Worm (Caenorhabditis elegans) whole organism, late embryonic: ENCODE results near the gene fipr-14.

Experiments used
- C08G9.2 ChIP-seq: sonication (generic microtip); optimal IDR thresholded peaks from 2 replicates; lab custom pipeline; 2016; ENCODE audit warnings: mild to moderate bottlenecking, missing genetic modification characterization, moderate library complexity, missing compliant biosample characterization
- F13H6.1 ChIP-seq: sonication (generic microtip); optimal IDR thresholded peaks from 2 replicates; lab custom pipeline; 2016; ENCODE audit warnings: missing genetic modification characterization, missing compliant biosample characterization
- K02D7.2 ChIP-seq: sonication (generic microtip); optimal IDR thresholded peaks from 2 replicates; lab custom pipeline; 2017; ENCODE audit warnings: mild to moderate bottlenecking, missing genetic modification characterization, missing compliant biosample characterization
- T23F11.4 ChIP-seq: fragments of 200-800 bp; sonication (Bioruptor generic); optimal IDR thresholded peaks from 2 replicates; lab custom pipeline; 2018; ENCODE audit warnings: mild to moderate bottlenecking, missing genetic modification characterization, missing compliant biosample characterization
- Y22D7AL.16 ChIP-seq: sonication (generic microtip); optimal IDR thresholded peaks from 2 replicates; lab custom pipeline; 2016; ENCODE audit warnings: missing genetic modification characterization, missing compliant biosample characterization
- ahr-1 ChIP-seq: sonication (generic microtip); optimal IDR thresholded peaks from 2 replicates; lab custom pipeline; 2016; ENCODE audit warnings: missing genetic modification characterization, missing compliant biosample characterization
- ama-1 ChIP-seq: fragments of 150-350 bp; optimal IDR thresholded peaks from 2 replicates; lab custom pipeline; 2014
- ceh-14 ChIP-seq: sonication (generic microtip); optimal IDR thresholded peaks from 2 replicates; lab custom pipeline; 2016; ENCODE audit warnings: missing genotype, missing genetic modification characterization, missing compliant biosample characterization
- ceh-18 ChIP-seq: sonication (generic microtip); optimal IDR thresholded peaks from 2 replicates; lab custom pipeline; 2016; ENCODE audit warnings: missing genetic modification characterization, missing compliant biosample characterization
- ceh-19 ChIP-seq: fragments of 200-800 bp; sonication (Bioruptor generic); optimal IDR thresholded peaks from 2 replicates; lab custom pipeline; 2018; ENCODE audit warnings: mild to moderate bottlenecking, missing genetic modification characterization, missing compliant biosample characterization
- ceh-2 ChIP-seq: sonication (generic microtip); optimal IDR thresholded peaks from 2 replicates; lab custom pipeline; 2016; ENCODE audit warnings: missing genotype, missing genetic modification characterization, missing compliant biosample characterization
- ceh-22 ChIP-seq: sonication (generic microtip); optimal IDR thresholded peaks from 2 replicates; lab custom pipeline; 2017; ENCODE audit warnings: missing biosample characterization, missing genetic modification characterization
- ceh-24 ChIP-seq: sonication (generic microtip); optimal IDR thresholded peaks from 2 replicates; lab custom pipeline; 2016; ENCODE audit warnings: mild to moderate bottlenecking, missing genetic modification characterization, missing compliant biosample characterization
- ceh-34 ChIP-seq: sonication (generic microtip); optimal IDR thresholded peaks from 2 replicates; lab custom pipeline; 2016; ENCODE audit warnings: mild to moderate bottlenecking, missing genetic modification characterization, missing compliant biosample characterization
- ceh-48 ChIP-seq: sonication (generic microtip); optimal IDR thresholded peaks from 2 replicates; lab custom pipeline; 2016; ENCODE audit warnings: missing genetic modification characterization, inconsistent platforms, missing compliant biosample characterization
- ceh-6 ChIP-seq: fragments of 200-800 bp; sonication (Bioruptor generic); optimal IDR thresholded peaks from 2 replicates; lab custom pipeline; 2018; ENCODE audit warnings: mild to moderate bottlenecking, missing genetic modification characterization, missing compliant biosample characterization
- ceh-9 ChIP-seq: sonication (generic microtip); optimal IDR thresholded peaks from 2 replicates; lab custom pipeline; 2016; ENCODE audit warnings: mild to moderate bottlenecking, missing genetic modification characterization, inconsistent platforms, missing compliant biosample characterization
- elt-4 ChIP-seq: sonication (generic microtip); optimal IDR thresholded peaks from 2 replicates; lab custom pipeline; 2016; ENCODE audit warnings: missing genetic modification characterization, missing compliant biosample characterization
- fkh-10 ChIP-seq: fragments of 150-350 bp; optimal IDR thresholded peaks from 2 replicates; lab custom pipeline; 2014; ENCODE audit warnings: missing biosample characterization, missing genetic modification reagents, missing genetic modification characterization
- fkh-6 ChIP-seq: sonication (generic microtip); optimal IDR thresholded peaks from 2 replicates; lab custom pipeline; 2016; ENCODE audit warnings: missing genetic modification characterization, missing compliant biosample characterization
- hlh-13 ChIP-seq: fragments of 200-800 bp; sonication (Bioruptor generic); optimal IDR thresholded peaks from 2 replicates; lab custom pipeline; 2018; ENCODE audit warnings: mild to moderate bottlenecking, missing genetic modification characterization, missing compliant biosample characterization
- hlh-15 ChIP-seq: sonication (generic microtip); optimal IDR thresholded peaks from 2 replicates; lab custom pipeline; 2016; ENCODE audit warnings: missing genetic modification characterization, missing compliant biosample characterization
- hlh-30 ChIP-seq: sonication (generic microtip); optimal IDR thresholded peaks from 2 replicates; lab custom pipeline; 2017; ENCODE audit warnings: antibody characterized with exemption, missing genetic modification characterization, missing compliant biosample characterization; ENCODE audit not compliant: insufficient read depth
- hlh-6 ChIP-seq: sonication (generic microtip); optimal IDR thresholded peaks from 2 replicates; lab custom pipeline; 2016; ENCODE audit warnings: missing genotype, missing genetic modification characterization, missing compliant biosample characterization
- hlh-8 ChIP-seq: sonication (generic microtip); optimal IDR thresholded peaks from 2 replicates; lab custom pipeline; 2016; ENCODE audit warnings: missing genotype, missing genetic modification characterization, missing compliant biosample characterization
- lin-11 ChIP-seq: fragments of 200-800 bp; sonication (Bioruptor generic); optimal IDR thresholded peaks from 2 replicates; lab custom pipeline; 2018; ENCODE audit warnings: mild to moderate bottlenecking, missing genetic modification characterization, missing compliant biosample characterization
- nfya-1 ChIP-seq: sonication (generic microtip); optimal IDR thresholded peaks from 2 replicates; lab custom pipeline; 2017; ENCODE audit warnings: missing genetic modification characterization, mild to moderate bottlenecking, missing compliant biosample characterization, antibody characterized with exemption, moderate library complexity
- nhr-232 ChIP-seq: sonication (generic microtip); optimal IDR thresholded peaks from 2 replicates; lab custom pipeline; 2016; ENCODE audit warnings: missing genetic modification characterization, missing compliant biosample characterization
- odd-2 ChIP-seq: sonication (generic microtip); optimal IDR thresholded peaks from 2 replicates; lab custom pipeline; 2017; ENCODE audit warnings: antibody characterized with exemption, mild to moderate bottlenecking, missing genetic modification characterization, missing compliant biosample characterization
- pat-9 ChIP-seq: fragments of 200-800 bp; sonication (Bioruptor generic); optimal IDR thresholded peaks from 2 replicates; lab custom pipeline; 2018; ENCODE audit warnings: mild to moderate bottlenecking, missing genetic modification characterization, moderate library complexity, missing compliant biosample characterization
- pax-1 ChIP-seq: fragments of 150-350 bp; optimal IDR thresholded peaks from 2 replicates; lab custom pipeline; 2014; ENCODE audit warnings: missing biosample characterization, missing genetic modification characterization
- pha-4 ChIP-seq: fragments of 150-350 bp; optimal IDR thresholded peaks from 2 replicates; lab custom pipeline; 2018; ENCODE audit warnings: missing biosample characterization, missing genetic modification reagents, missing genetic modification characterization
- pqm-1 ChIP-seq: sonication (generic microtip); optimal IDR thresholded peaks from 2 replicates; lab custom pipeline; 2016; ENCODE audit warnings: missing genetic modification characterization, missing compliant biosample characterization
- ref-2 ChIP-seq: sonication (generic microtip); optimal IDR thresholded peaks from 2 replicates; lab custom pipeline; 2016; ENCODE audit warnings: missing genetic modification characterization, missing compliant biosample characterization
- rnt-1 ChIP-seq: sonication (generic microtip); optimal IDR thresholded peaks from 2 replicates; lab custom pipeline; 2016; ENCODE audit warnings: missing genetic modification characterization, missing compliant biosample characterization
- sdc-2 ChIP-seq: sonication (generic microtip); optimal IDR thresholded peaks from 2 replicates; lab custom pipeline; 2016; ENCODE audit warnings: missing genotype, missing genetic modification characterization, missing compliant biosample characterization
- sox-2 ChIP-seq: fragments of 200-800 bp; sonication (Bioruptor generic); IDR thresholded peaks from 2 replicates; pipeline ENCODE4 v1.3.6; 2022; ENCODE audit warnings: missing genetic modification reagents, missing genetic modification characterization, missing compliant biosample characterization
- sox-4 ChIP-seq: sonication (generic microtip); optimal IDR thresholded peaks from 2 replicates; lab custom pipeline; 2017; ENCODE audit warnings: mild to moderate bottlenecking, missing genetic modification characterization, inconsistent platforms, missing compliant biosample characterization
- syd-9 ChIP-seq: sonication (generic microtip); optimal IDR thresholded peaks from 2 replicates; lab custom pipeline; 2016; ENCODE audit warnings: mild to moderate bottlenecking, missing genetic modification characterization, moderate library complexity, missing compliant biosample characterization
- tbx-2 ChIP-seq: sonication (generic microtip); optimal IDR thresholded peaks from 2 replicates; lab custom pipeline; 2016; ENCODE audit warnings: missing genetic modification characterization, missing compliant biosample characterization
- ttx-3 ChIP-seq: sonication (generic microtip); optimal IDR thresholded peaks from 2 replicates; lab custom pipeline; 2016; ENCODE audit warnings: missing genetic modification reagents, missing genetic modification characterization, missing compliant biosample characterization
- unc-55 ChIP-seq: sonication (generic microtip); optimal IDR thresholded peaks from 2 replicates; lab custom pipeline; 2017; ENCODE audit warnings: missing biosample characterization, missing genetic modification reagents, missing genetic modification characterization
- unc-86 ChIP-seq: sonication (generic microtip); optimal IDR thresholded peaks from 2 replicates; lab custom pipeline; 2016; ENCODE audit warnings: missing genetic modification characterization, missing compliant biosample characterization
- zip-5 ChIP-seq: sonication (generic microtip); optimal IDR thresholded peaks from 2 replicates; lab custom pipeline; 2016; ENCODE audit warnings: missing genetic modification characterization, missing compliant biosample characterization

Gene fipr-14

DNA sequence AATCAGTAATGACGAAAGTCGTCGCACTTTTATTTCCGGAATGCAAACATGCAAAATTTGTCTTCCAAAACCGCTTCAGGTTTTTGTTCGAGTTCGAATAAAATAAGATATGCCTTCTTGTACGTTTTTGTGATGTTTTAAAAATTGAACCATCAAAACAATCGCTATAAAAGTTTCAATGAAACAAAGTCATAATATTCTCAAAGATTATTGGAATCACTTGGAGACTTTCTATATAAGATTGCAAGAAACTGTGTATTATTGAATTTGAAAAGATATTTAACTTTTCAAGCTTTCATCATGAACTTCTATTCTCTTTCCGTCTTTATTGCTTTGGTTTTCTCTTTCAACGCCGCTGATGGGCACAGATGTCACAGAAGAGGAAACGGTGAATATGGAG is at the start of gene fipr-14:
fipr-14 (plus strand) TSS at position 301 of the 400 bp plus-strand sequence.
- no peak for TF ChIP-seq T23F11.4 (GFP tag; lab: Kevin White, UChicago)
- no peak for TF ChIP-seq ama-1 (lab: Kevin White, UChicago)
- no peak for TF ChIP-seq pax-1
- TF ChIP-seq sdc-2 (tag; lab: Kevin White, UChicago): no peak
- no peak for TF ChIP-seq sox-4
- TF ChIP-seq hlh-15 (tag; lab: Kevin White, UChicago): no peak
- TF ChIP-seq hlh-13 (GFP tag; lab: Kevin White, UChicago): no peak
- no peak for TF ChIP-seq fkh-6 (tag; lab: Kevin White, UChicago)
- no peak for TF ChIP-seq ttx-3 (tag; lab: Kevin White, UChicago)
- no peak for TF ChIP-seq pqm-1 (tag; lab: Kevin White, UChicago)
- TF ChIP-seq tbx-2 (tag; lab: Kevin White, UChicago): no peak

DNA sequence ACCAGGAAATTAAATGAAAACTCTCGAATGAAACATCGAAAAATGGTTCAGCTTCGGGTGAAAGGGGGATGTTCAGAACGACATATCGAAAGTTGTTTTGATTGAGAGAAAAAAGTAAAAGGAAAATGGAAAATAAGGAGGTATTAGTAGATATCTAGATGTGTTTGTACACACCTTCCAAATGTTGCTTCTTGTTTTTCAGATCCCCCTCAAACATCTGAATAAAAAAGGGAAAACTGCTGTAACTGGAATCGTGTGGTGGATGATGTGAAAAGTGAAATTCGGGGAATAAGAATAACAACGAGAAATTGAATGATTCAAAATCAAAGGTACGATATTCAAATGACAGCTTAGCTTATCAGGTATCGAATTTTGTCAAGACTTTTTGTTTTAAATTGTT is 48.9 kb upstream of the fipr-14 start, which contains the start of gene npax-3:
npax-3 (minus strand) TSS at position 101 of the 400 bp plus-strand sequence.
- no peak for TF ChIP-seq hlh-30 (tag; lab: Kevin White, UChicago)
- no peak for TF ChIP-seq ceh-24 (tag; lab: Kevin White, UChicago)
- TF ChIP-seq ceh-9 (tag; lab: Kevin White, UChicago): no peak
- TF ChIP-seq pqm-1 (tag; lab: Kevin White, UChicago): no peak
- TF ChIP-seq K02D7.2 (tag; lab: Kevin White, UChicago): no peak
- no peak for TF ChIP-seq lin-11
- no peak for TF ChIP-seq pha-4
- no peak for TF ChIP-seq hlh-8
- no peak for TF ChIP-seq nfya-1 (tag; lab: Kevin White, UChicago)
- no peak for TF ChIP-seq F13H6.1
- no peak for TF ChIP-seq ceh-2 (tag; lab: Kevin White, UChicago)
- no peak for TF ChIP-seq elt-4 (tag; lab: Kevin White, UChicago)
- no peak for TF ChIP-seq sox-4
- no peak for TF ChIP-seq odd-2 (tag; lab: Kevin White, UChicago)
- TF ChIP-seq C08G9.2 (tag; lab: Kevin White, UChicago): no peak
- TF ChIP-seq fkh-10 (GFP tag; lab: Kevin White, UChicago): no peak

DNA sequence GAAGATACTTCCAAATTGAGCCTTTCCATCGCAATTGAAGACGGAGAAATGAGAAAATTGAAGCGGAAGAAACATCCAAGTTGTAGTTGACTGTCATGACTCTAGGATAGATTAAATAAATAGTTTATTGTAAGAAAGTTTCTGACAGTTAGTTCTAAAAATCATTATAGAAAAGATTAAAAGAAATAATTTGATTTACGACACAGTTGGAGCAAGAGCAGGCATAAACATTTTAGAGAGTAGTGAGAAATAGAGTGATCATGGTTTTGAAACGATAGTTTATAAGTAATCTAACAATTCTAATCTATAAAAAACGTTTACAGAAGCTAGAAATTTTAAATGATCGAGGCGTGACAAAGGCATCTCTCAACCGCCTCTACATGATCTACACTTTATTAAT is 44.8 kb upstream of the fipr-14 start, which contains the start of gene best-15:
best-15 (minus strand) TSS at position 101 of the 400 bp plus-strand sequence.
- TF ChIP-seq ceh-9 (tag; lab: Kevin White, UChicago): no peak
- no peak for TF ChIP-seq ceh-22
- no peak for TF ChIP-seq sdc-2 (tag; lab: Kevin White, UChicago)
- TF ChIP-seq ceh-18: no peak
- TF ChIP-seq F13H6.1: no peak
- no peak for TF ChIP-seq rnt-1
- no peak for TF ChIP-seq hlh-13 (GFP tag; lab: Kevin White, UChicago)
- TF ChIP-seq ceh-48: no peak
- TF ChIP-seq fkh-6 (tag; lab: Kevin White, UChicago): no peak
- TF ChIP-seq ahr-1 (tag; lab: Kevin White, UChicago): no peak
- no peak for TF ChIP-seq odd-2 (tag; lab: Kevin White, UChicago)
- no peak for TF ChIP-seq ceh-19
- TF ChIP-seq zip-5 (tag; lab: Kevin White, UChicago): no peak
- TF ChIP-seq ref-2 (tag; lab: Kevin White, UChicago): no peak
- TF ChIP-seq hlh-6 (tag; lab: Kevin White, UChicago): no peak
- TF ChIP-seq sox-2 (GFP tag; lab: Robert Waterston, UW): no peak
- TF ChIP-seq Y22D7AL.16: no peak
- TF ChIP-seq elt-4 (tag; lab: Kevin White, UChicago): no peak
- TF ChIP-seq syd-9 (tag; lab: Kevin White, UChicago): no peak
- TF ChIP-seq, all 69 proteins: peak for 0

DNA sequence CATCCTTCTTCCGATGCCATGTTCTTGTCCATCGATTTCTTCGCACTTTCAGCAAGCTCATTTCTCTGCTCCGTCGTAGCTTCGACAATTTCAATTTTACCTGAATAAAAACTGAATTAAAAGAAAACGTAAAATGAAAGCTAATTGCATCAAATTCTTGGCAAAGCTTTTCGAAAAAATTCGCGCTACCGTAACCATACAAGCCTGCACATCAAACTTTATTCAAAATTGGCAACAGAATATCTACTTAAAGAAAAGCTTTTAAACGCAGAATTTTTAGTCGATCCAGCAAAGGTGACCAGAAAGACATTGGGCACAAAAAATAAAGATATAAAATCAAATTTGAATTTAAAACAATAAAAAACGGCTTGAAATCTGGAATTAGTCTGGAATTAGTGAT is 34.7 kb upstream of the fipr-14 start:
- TF ChIP-seq sdc-2 (tag; lab: Kevin White, UChicago) (no peak), nhr-232 (tag; lab: Kevin White, UChicago) (no peak), sox-4 (no peak), T23F11.4 (GFP tag; lab: Kevin White, UChicago) (no peak), pax-1 (no peak), rnt-1 (no peak), ceh-14 (tag; lab: Kevin White, UChicago) (no peak), unc-86 (tag; lab: Kevin White, UChicago) (no peak), F13H6.1 (no peak), ceh-9 (tag; lab: Kevin White, UChicago) (no peak), ref-2 (tag; lab: Kevin White, UChicago) (no peak), ceh-6 (GFP tag; lab: Kevin White, UChicago) (no peak), ceh-34 (tag; lab: Kevin White, UChicago) (no peak), pat-9 (tag; lab: Kevin White, UChicago) (no peak), unc-55 (GFP tag; lab: Kevin White, UChicago) (no peak)
